Fruit fly (Drosophila melanogaster): ENCODE results near the gene Dyro.
A peak's percentile ranks its signal among the peaks of the same experiment; 100 is the strongest.

Dyro gene

DNA sequence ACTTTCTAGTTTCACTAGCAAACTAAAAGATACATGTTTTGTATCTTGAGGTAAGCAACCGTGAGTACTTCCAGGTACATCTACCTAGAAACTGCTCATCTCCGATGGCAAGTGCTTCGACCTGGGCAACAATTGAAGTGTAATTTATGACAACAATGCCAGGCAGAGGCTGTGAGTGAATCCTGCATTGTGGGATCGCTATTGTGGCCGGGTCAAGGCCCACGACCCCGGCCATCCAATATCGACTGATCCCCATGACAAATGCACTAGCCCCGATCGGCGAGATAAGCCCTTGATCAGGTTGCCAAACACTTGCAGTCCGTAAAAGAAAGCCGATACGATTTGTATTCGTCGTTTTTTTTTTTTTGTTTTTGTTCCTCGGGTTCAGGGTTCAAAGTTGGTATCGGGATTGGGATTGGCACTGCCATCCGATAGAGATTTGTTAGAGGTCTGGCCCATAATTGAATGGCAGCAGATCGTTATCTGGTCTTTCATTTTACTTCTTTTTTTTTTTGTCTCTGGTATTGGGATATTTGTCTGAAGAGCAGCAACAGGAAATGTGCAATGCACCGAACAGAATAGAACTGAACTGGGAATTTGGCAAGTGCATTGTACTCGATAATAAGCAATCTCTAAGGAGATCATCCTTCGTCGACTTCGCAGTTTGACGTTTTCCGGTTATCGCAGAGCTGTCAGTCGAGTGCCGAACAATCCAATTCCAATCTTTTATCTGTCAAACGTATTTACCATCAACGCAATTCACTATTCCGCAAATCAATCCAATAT, 49.0 kb upstream of the Dyro start:
- TF ChIP-seq grn (GFP tag; optimal IDR thresholded peaks at IDR 0.05) = peak; percentile 91
- peak; percentile 79 for TF ChIP-seq D (optimal IDR thresholded peaks at IDR 0.05)
- no peak for TF ChIP-seq D (GFP tag; optimal IDR thresholded peaks at IDR 0.05)
- peak; percentile 4 for TF ChIP-seq CG2712 (tag; optimal IDR thresholded peaks at IDR 0.05)
- peak; percentile 46 for TF ChIP-seq kni (GFP tag; optimal IDR thresholded peaks at IDR 0.05)
- peak; percentile 53 for TF ChIP-seq sqz (GFP tag; optimal IDR thresholded peaks at IDR 0.05)
- TF ChIP-seq lola (GFP tag; optimal IDR thresholded peaks at IDR 0.05) = peak in 1 of 3 experiments; percentile 10
- TF ChIP-seq cad (GFP tag; optimal IDR thresholded peaks at IDR 0.05) = peak; percentile 62
- no peak for TF ChIP-seq fd3F (GFP tag; optimal IDR thresholded peaks at IDR 0.05)
- TF ChIP-seq oc (tag; optimal IDR thresholded peaks at IDR 0.05) = no peak
- TF ChIP-seq Hsf (GFP tag; optimal IDR thresholded peaks at IDR 0.05) = no peak
- peak; percentile 22 for TF ChIP-seq CG15696 (tag; optimal IDR thresholded peaks at IDR 0.05)
- TF ChIP-seq CG15479 (GFP tag; optimal IDR thresholded peaks at IDR 0.05) = peak; percentile 99
- TF ChIP-seq Sry-β (GFP tag; optimal IDR thresholded peaks at IDR 0.05) = peak; percentile 57
- TF ChIP-seq Kr (GFP tag; optimal IDR thresholded peaks at IDR 0.05) = peak; percentile 4
- no peak for TF ChIP-seq amos (GFP tag; IDR thresholded peaks at IDR 0.05; ENCODE audit: partially characterized antibody)

- TF ChIP-seq CG18262 (tag; optimal IDR thresholded peaks at IDR 0.05) (no peak), ro (GFP tag; IDR thresholded peaks at IDR 0.05) (no peak), CG43689 (GFP tag; IDR thresholded peaks at IDR 0.05) (no peak), CHES-1-like (GFP tag; optimal IDR thresholded peaks at IDR 0.05) (no peak), nau (GFP tag; optimal IDR thresholded peaks at IDR 0.05) (no peak), CG10959 (GFP tag; IDR thresholded peaks at IDR 0.05) (no peak), Atf-2 (GFP tag; optimal IDR thresholded peaks at IDR 0.05) (no peak), CG8388 (GFP tag; optimal IDR thresholded peaks at IDR 0.05) (no peak), D (optimal IDR thresholded peaks at IDR 0.05) (peak; percentile 88), D (GFP tag; optimal IDR thresholded peaks at IDR 0.05) (no peak), CG10267 (tag; optimal IDR thresholded peaks at IDR 0.05) (no peak), p53 (GFP tag; optimal IDR thresholded peaks at IDR 0.05) (peak; percentile 93), sima (GFP tag; optimal IDR thresholded peaks at IDR 0.05) (no peak), CG30403 (GFP tag; optimal IDR thresholded peaks at IDR 0.05) (no peak), HLHmδ (GFP tag; optimal IDR thresholded peaks at IDR 0.05) (no peak), CG31365 (tag; optimal IDR thresholded peaks at IDR 0.05) (no peak), CG11695 (GFP tag; IDR thresholded peaks at IDR 0.05) (no peak), mam (GFP tag; optimal IDR thresholded peaks at IDR 0.05) (no peak), CG33557 (GFP tag; optimal IDR thresholded peaks at IDR 0.05) (no peak), Vsx1 (GFP tag; optimal IDR thresholded peaks at IDR 0.05) (no peak), CG30431 (GFP tag; optimal IDR thresholded peaks at IDR 0.05) (no peak), CG10462 (GFP tag; optimal IDR thresholded peaks at IDR 0.05) (no peak), Med (GFP tag) (peak; percentile 36), BEAF-32 (GFP tag; optimal IDR thresholded peaks at IDR 0.05) (no peak), gfzf (GFP tag; optimal IDR thresholded peaks at IDR 0.05) (no peak), her (GFP tag; optimal IDR thresholded peaks at IDR 0.05) (no peak), nerfin-1 (tag; optimal IDR thresholded peaks at IDR 0.05) (no peak), CG15479 (GFP tag; optimal IDR thresholded peaks at IDR 0.05) (peak; percentile 4), unpg (GFP tag; optimal IDR thresholded peaks at IDR 0.05) (no peak), gem (tag; optimal IDR thresholded peaks at IDR 0.05) (no peak), CG1529 (GFP tag; optimal IDR thresholded peaks at IDR 0.05) (no peak), otp (GFP tag; IDR thresholded peaks at IDR 0.05) (0 out of 3 replicates have a peak, but pooled peaks have one; percentile 28), sens (GFP tag) (peak; percentile 71), fd96Cb (tag; optimal IDR thresholded peaks at IDR 0.05) (no peak), CG4404 (GFP tag; IDR thresholded peaks at IDR 0.05) (no peak)
Measured at dm6 chr3L:11343633-11344210, 48.0 kb upstream of the Dyro start.

Measured in whole organism, embryonic.